Worm (Caenorhabditis elegans) whole organism, L4/young adult: Measurements from ENCODE around the gene ZK121.2.

ENCODE experiments used
- W03F9.2 ChIP-seq: fragments of 150-350 bp; optimal IDR thresholded peaks from 2 replicates; lab custom pipeline; 2014; ENCODE audit warnings: missing biosample characterization, missing genetic modification characterization
- him-1 ChIP-seq: sonication (generic microtip); optimal IDR thresholded peaks from 2 replicates; lab custom pipeline; 2016; ENCODE audit warnings: missing genotype, missing genetic modification reagents, missing genetic modification characterization, missing compliant biosample characterization

DNA sequence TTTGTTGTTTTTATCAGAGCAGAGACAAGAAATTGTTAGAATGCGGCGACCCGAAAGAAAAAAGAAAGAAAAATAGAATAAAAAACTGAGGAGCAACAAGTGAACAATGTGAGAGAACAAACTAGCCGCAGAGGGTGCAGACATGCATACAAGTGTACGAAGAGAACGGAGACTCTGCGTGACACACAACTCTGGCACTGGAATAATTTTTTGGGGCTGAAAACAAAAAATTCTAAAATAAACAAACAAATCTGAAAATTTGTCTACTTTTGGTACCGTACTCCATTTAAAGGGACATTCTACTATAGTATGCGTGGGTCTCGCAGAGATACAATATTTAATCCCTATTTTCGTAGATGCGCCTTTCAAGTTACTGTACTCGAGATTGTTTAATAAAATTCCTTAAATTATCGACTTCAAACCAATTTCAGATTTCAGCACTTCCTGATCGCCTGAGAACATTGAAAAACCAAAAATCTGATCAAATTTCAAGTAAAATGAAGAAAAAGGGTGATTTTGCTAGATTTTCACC, 33.6 kb downstream of the ZK121.2 start:
- TF ChIP-seq W03F9.2 (tag; lab: Kevin White, UChicago) (no peak), him-1 (tag; lab: Kevin White, UChicago) (no peak)
